Fruit fly (Drosophila melanogaster): Measurements from ENCODE around the gene eEF1delta.

Gene eEF1delta

DNA sequence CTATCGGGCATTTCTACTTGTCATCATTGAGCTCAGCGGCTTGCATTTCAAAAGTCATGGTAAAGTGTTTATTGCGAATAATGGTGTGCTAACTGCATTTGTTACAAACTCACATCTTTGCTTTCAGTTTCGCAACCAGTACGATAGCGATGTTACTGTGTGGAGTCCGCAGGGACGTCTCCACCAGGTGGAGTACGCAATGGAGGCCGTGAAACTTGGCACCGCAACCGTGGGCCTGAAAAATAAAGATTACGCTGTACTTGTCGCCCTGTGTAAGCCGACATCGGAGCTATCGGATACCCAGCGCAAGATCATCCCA, 11.0 kb upstream of the eEF1delta start:
- peak; percentile 88 to 92 for TF ChIP-seq cnc (optimal IDR thresholded peaks at IDR 0.05)
- TF ChIP-seq toe (GFP tag; optimal IDR thresholded peaks at IDR 0.05), result no peak

- no peak for TF ChIP-seq CG5204 (GFP tag; optimal IDR thresholded peaks at IDR 0.05)
- TF ChIP-seq Hr96 (GFP tag; optimal IDR thresholded peaks at IDR 0.05), result no peak
- peak; percentile 92 for TF ChIP-seq kay (GFP tag; ENCODE audit: borderline replicate concordance)
- TF ChIP-seq CG7045 (GFP tag; optimal IDR thresholded peaks at IDR 0.05), result no peak
- TF ChIP-seq cic (GFP tag; optimal IDR thresholded peaks at IDR 0.05), result no peak
- no peak for TF ChIP-seq Clk (GFP tag; optimal IDR thresholded peaks at IDR 0.05)
Measured at dm6 chr2L:10222550-10223231, 9.6 kb upstream of the eEF1delta start, which contains the start of gene Bcs1. TSS of gene Bcs1 (plus strand) at chr2L:10222657.

DNA sequence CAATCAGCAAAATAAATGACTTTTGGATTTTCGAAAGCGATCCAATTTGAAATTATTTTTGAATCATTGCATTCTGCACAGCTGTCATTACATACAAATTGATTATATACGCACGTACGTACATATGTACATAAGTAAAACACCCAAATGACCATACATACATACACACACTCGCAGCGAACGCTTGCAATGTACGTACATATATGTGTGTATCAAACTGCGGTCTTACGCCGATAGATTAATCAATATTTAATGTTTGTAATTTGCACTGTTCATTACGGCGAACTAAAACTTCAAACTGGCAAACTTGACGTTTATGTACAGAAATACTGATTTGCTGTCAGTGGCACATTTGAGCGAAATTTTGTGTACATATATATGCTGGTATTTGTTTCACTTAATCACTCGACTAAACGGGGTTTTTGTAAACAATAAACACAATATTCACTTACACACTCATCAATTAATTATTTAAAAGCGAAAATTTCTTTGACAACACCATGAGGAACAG, 6.0 kb upstream of the eEF1delta start:
- TF ChIP-seq CG7101 (tag; optimal IDR thresholded peaks at IDR 0.05) (no peak), kay (GFP tag; ENCODE audit: borderline replicate concordance) (peak; percentile 80)

- TF ChIP-seq Crg-1 (GFP tag; optimal IDR thresholded peaks at IDR 0.05) (peak; percentile 33), CG12768 (GFP tag; optimal IDR thresholded peaks at IDR 0.05) (peak; percentile 2), tj (GFP tag; optimal IDR thresholded peaks at IDR 0.05) (peak; percentile 19), cic (GFP tag; optimal IDR thresholded peaks at IDR 0.05) (no peak), pad (GFP tag; optimal IDR thresholded peaks at IDR 0.05) (peak; percentile 14), Mnt (GFP tag; optimal IDR thresholded peaks at IDR 0.05) (peak; percentile 40), CG1620 (GFP tag; optimal IDR thresholded peaks at IDR 0.05) (peak; percentile 26), CG11617 (GFP tag; optimal IDR thresholded peaks at IDR 0.05) (peak; percentile 17), CG7101 (tag; optimal IDR thresholded peaks at IDR 0.05) (peak; percentile 29), CG5204 (GFP tag; optimal IDR thresholded peaks at IDR 0.05) (no peak), CG14711 (tag; optimal IDR thresholded peaks at IDR 0.05) (peak; percentile 14), bab1 (GFP tag; optimal IDR thresholded peaks at IDR 0.05) (peak; percentile 48), CG33017 (tag; optimal IDR thresholded peaks at IDR 0.05) (no peak)
Measured at dm6 chr2L:10226724-10227407, 5.4 kb upstream of the eEF1delta start, which contains the start of gene CG5708. TSS of gene CG5708 (minus strand) at chr2L:10226808.

DNA sequence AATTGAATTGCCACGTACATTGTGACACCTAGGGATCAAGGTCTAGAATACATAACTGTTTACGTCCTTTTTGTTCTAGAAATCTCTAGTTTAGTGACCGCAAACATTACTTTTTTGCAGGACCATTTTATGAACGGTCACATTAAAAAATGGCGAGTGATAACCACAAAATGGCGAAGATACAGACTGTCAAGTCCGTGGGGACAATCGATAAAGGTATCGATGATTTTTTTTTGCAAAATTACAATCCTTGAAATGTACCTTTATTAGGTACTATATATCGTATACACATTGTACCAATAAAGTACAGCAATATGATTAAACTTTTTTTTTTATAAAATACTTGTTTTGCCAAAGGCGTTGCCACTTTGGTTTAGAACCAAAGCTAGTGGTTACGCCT, 1.9 kb upstream of the eEF1delta start:
- TF ChIP-seq kay (GFP tag; ENCODE audit: borderline replicate concordance) (peak; percentile 84), cic (GFP tag; optimal IDR thresholded peaks at IDR 0.05) (no peak)

DNA sequence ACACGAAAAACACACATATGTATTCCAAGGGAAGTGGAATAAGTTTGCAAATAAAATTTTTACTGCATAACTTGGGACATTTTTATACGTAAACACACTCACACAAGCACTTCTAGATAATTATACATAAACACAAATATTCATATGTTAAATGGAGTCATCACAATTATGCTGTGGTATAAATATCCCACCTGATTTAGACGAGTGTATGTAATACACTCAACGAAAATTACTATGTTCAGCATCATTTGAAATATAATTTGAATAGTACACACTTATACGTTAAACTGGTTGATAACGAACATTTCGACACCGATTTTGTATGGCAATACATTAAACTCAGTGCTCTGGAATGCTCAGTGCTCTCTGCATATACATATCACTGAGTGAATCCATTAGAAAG, 1.2 kb upstream of the eEF1delta start:
- TF ChIP-seq bab1 (GFP tag; optimal IDR thresholded peaks at IDR 0.05) (peak; percentile 71), CG11617 (GFP tag; optimal IDR thresholded peaks at IDR 0.05) (peak; percentile 2), CG1620 (GFP tag; optimal IDR thresholded peaks at IDR 0.05) (no peak)

- TF ChIP-seq Crg-1 (GFP tag; optimal IDR thresholded peaks at IDR 0.05) (no peak), bab1 (GFP tag; optimal IDR thresholded peaks at IDR 0.05) (no peak), cnc (optimal IDR thresholded peaks at IDR 0.05) (no peak), Mnt (GFP tag; optimal IDR thresholded peaks at IDR 0.05) (no peak), CG7101 (tag; optimal IDR thresholded peaks at IDR 0.05) (no peak), tj (GFP tag; optimal IDR thresholded peaks at IDR 0.05) (no peak), Hr96 (GFP tag; optimal IDR thresholded peaks at IDR 0.05) (no peak)
Measured at dm6 chr2L:10231510-10231909, 797 bp upstream of the eEF1delta start, which contains the start of gene ova. TSS of gene ova (minus strand) at chr2L:10231692.

- TF ChIP-seq CG1620 (GFP tag; optimal IDR thresholded peaks at IDR 0.05), result no peak
- TF ChIP-seq ovo (GFP tag; optimal IDR thresholded peaks at IDR 0.05), result no peak
- TF ChIP-seq CG7045 (GFP tag; optimal IDR thresholded peaks at IDR 0.05), result no peak
- TF ChIP-seq Clk (GFP tag; optimal IDR thresholded peaks at IDR 0.05), result no peak
- no peak for TF ChIP-seq tj (GFP tag; optimal IDR thresholded peaks at IDR 0.05)
- TF ChIP-seq CG33017 (tag; optimal IDR thresholded peaks at IDR 0.05), result no peak
- no peak for TF ChIP-seq Mnt (GFP tag; optimal IDR thresholded peaks at IDR 0.05)
- TF ChIP-seq CG7101 (tag; optimal IDR thresholded peaks at IDR 0.05), result no peak
- TF ChIP-seq CG11617 (GFP tag; optimal IDR thresholded peaks at IDR 0.05), result peak; percentile 29
- TF ChIP-seq kay (GFP tag; ENCODE audit: borderline replicate concordance), result peak; percentile 91
- peak; percentile 46 for TF ChIP-seq cic (GFP tag; optimal IDR thresholded peaks at IDR 0.05)
- no peak for TF ChIP-seq Hr96 (GFP tag; optimal IDR thresholded peaks at IDR 0.05)
- no peak for TF ChIP-seq CG12768 (GFP tag; optimal IDR thresholded peaks at IDR 0.05)
- TF ChIP-seq bab1 (GFP tag; optimal IDR thresholded peaks at IDR 0.05), result no peak
- no peak for TF ChIP-seq toe (GFP tag; optimal IDR thresholded peaks at IDR 0.05)
- TF ChIP-seq cnc (optimal IDR thresholded peaks at IDR 0.05), result no peak
- no peak for TF ChIP-seq CG5204 (GFP tag; optimal IDR thresholded peaks at IDR 0.05)
Measured at dm6 chr2L:10232827-10233226, 520 bp downstream of the eEF1delta start.

All from whole organism, adult.